Fruit fly (Drosophila melanogaster) whole organism, embryonic: ENCODE data around the gene CG7707.
A peak's percentile ranks its signal among the peaks of the same experiment; 100 is the strongest.

ENCODE experiments used
- C15 ChIP-seq: fragments of 200-800 bp; sonication (Bioruptor generic); IDR thresholded peaks from 3 replicates; pipeline ENCODE4 v1.3.6; 2022; ENCODE audit warnings: missing biosample characterization, missing genetic modification characterization
- CG1024 ChIP-seq: fragments of 200-800 bp; sonication (Bioruptor generic); IDR thresholded peaks from 2 replicates; pipeline ENCODE4 v1.3.6; 2022; ENCODE audit warnings: missing biosample characterization, missing genetic modification characterization
- CG12769 ChIP-seq: fragments of 200-800 bp; sonication (Bioruptor generic); optimal IDR thresholded peaks from 2 replicates; lab custom pipeline; 2019; ENCODE audit warnings: missing biosample characterization, mild to moderate bottlenecking, missing genetic modification characterization, moderate library complexity
- CG15073 ChIP-seq: fragments of 200-800 bp; sonication (Bioruptor generic); optimal IDR thresholded peaks from 2 replicates; lab custom pipeline; 2016; ENCODE audit warnings: missing biosample characterization, missing genetic modification characterization
- CG17612 ChIP-seq: fragments of 200-800 bp; sonication (Bioruptor generic); IDR thresholded peaks from 2 replicates; pipeline ENCODE4 v1.3.6; 2022; ENCODE audit warnings: missing biosample characterization, missing genetic modification characterization
- CG2712 ChIP-seq: fragments of 200-800 bp; optimal IDR thresholded peaks from 3 replicates; lab custom pipeline; 2019; ENCODE audit warnings: missing biosample characterization, mild to moderate bottlenecking, missing genetic modification characterization, moderate library complexity
- CG2889 ChIP-seq: fragments of 200-800 bp; sonication (Bioruptor generic); IDR thresholded peaks from 3 replicates; pipeline ENCODE4 v1.3.6; 2022; ENCODE audit warnings: missing biosample characterization, missing genetic modification characterization
- CG33557 ChIP-seq: fragments of 200-800 bp; sonication (Bioruptor generic); optimal IDR thresholded peaks from 2 replicates; lab custom pipeline; 2019; ENCODE audit warnings: missing biosample characterization, mild to moderate bottlenecking, missing genetic modification characterization, moderate library complexity
- CG3838 ChIP-seq: fragments of 200-800 bp; sonication (Bioruptor generic); optimal IDR thresholded peaks from 3 replicates; lab custom pipeline; 2016; ENCODE audit warnings: missing biosample characterization, missing genetic modification characterization
- CG4360 ChIP-seq: fragments of 200-800 bp; sonication (Bioruptor generic); IDR thresholded peaks from 2 replicates; pipeline ENCODE4 v1.3.6; 2022; ENCODE audit warnings: missing biosample characterization, missing genetic modification characterization
- CG6254 ChIP-seq: fragments of 200-800 bp; sonication (Bioruptor generic); optimal IDR thresholded peaks from 3 replicates; lab custom pipeline; 2017; ENCODE audit warnings: mild to moderate bottlenecking, missing biosample characterization, missing genetic modification reagents, missing genetic modification characterization
- CG6654 ChIP-seq: fragments of 200-800 bp; sonication (Bioruptor generic); optimal IDR thresholded peaks from 2 replicates; lab custom pipeline; 2017; ENCODE audit warnings: missing biosample characterization, mild to moderate bottlenecking, missing genetic modification characterization
- CG6765 ChIP-seq: fragments of 200-800 bp; sonication (Bioruptor generic); optimal IDR thresholded peaks from 3 replicates; lab custom pipeline; 2017; ENCODE audit warnings: missing biosample characterization, mild to moderate bottlenecking, missing genetic modification characterization
- CG7372 ChIP-seq: fragments of 200-800 bp; sonication (Bioruptor generic); IDR thresholded peaks from 2 replicates; pipeline ENCODE4 v1.3.6; 2022; ENCODE audit warnings: missing biosample characterization, missing genetic modification characterization
- CG7745 ChIP-seq: fragments of 200-800 bp; sonication (Bioruptor generic); optimal IDR thresholded peaks from 2 replicates; lab custom pipeline; 2018; ENCODE audit warnings: missing biosample characterization, mild to moderate bottlenecking, missing genetic modification characterization, moderate library complexity
- CG8924 ChIP-seq: fragments of 200-800 bp; optimal IDR thresholded peaks from 3 replicates; lab custom pipeline; 2019; ENCODE audit warnings: missing biosample characterization, mild to moderate bottlenecking, missing genetic modification characterization, moderate library complexity
- CG9727 ChIP-seq: fragments of 200-800 bp; sonication (Bioruptor generic); optimal IDR thresholded peaks from 3 replicates; lab custom pipeline; 2017; ENCODE audit warnings: missing biosample characterization, mild to moderate bottlenecking, missing genetic modification characterization
- CG9817 ChIP-seq: fragments of 200-800 bp; sonication (Bioruptor generic); optimal IDR thresholded peaks from 2 replicates; lab custom pipeline; 2018; ENCODE audit warnings: missing biosample characterization, mild to moderate bottlenecking, missing genetic modification characterization, moderate library complexity
- CTCF ChIP-seq: fragments of 200-800 bp; sonication (Bioruptor generic); optimal IDR thresholded peaks from 2 replicates; lab custom pipeline; 2017; ENCODE audit warnings: missing biosample characterization, mild to moderate bottlenecking, missing genetic modification characterization, moderate library complexity
- D19B ChIP-seq: fragments of 200-800 bp; sonication (Bioruptor generic); optimal IDR thresholded peaks from 2 replicates; lab custom pipeline; 2017; ENCODE audit warnings: missing biosample characterization, mild to moderate bottlenecking, missing genetic modification characterization
- Dip3 ChIP-seq: fragments of 200-800 bp; sonication (Bioruptor generic); optimal IDR thresholded peaks from 3 replicates; lab custom pipeline; 2016; ENCODE audit warnings: missing biosample characterization, missing genetic modification characterization
- Dll ChIP-seq: fragments of 200-800 bp; sonication (Bioruptor generic); IDR thresholded peaks from 4 replicates; pipeline ENCODE4 v1.3.6; 2022; ENCODE audit warnings: missing biosample characterization, missing genetic modification characterization; ENCODE audit not compliant: partially characterized antibody
- Dref ChIP-seq: fragments of 200-800 bp; sonication (Bioruptor generic); IDR thresholded peaks from 2 replicates; pipeline ENCODE4 v1.3.6; 2022; ENCODE audit warnings: missing biosample characterization, missing genetic modification characterization
- ERR ChIP-seq: fragments of 200-800 bp; sonication (Bioruptor generic); optimal IDR thresholded peaks from 2 replicates; lab custom pipeline; 2016; ENCODE audit warnings: missing biosample characterization, missing genetic modification characterization
- Ets65A ChIP-seq: fragments of 200-800 bp; sonication (Bioruptor generic); peaks from one replicate; lab custom pipeline; 2016; ENCODE audit warnings: missing biosample characterization, missing genetic modification characterization
- HHEX ChIP-seq: fragments of 200-800 bp; sonication (Bioruptor generic); optimal IDR thresholded peaks from 3 replicates; lab custom pipeline; 2017; ENCODE audit warnings: missing biosample characterization, mild to moderate bottlenecking, missing genetic modification characterization, missing genetic modification reagents
- HmgZ ChIP-seq: fragments of 200-800 bp; sonication (Bioruptor generic); optimal IDR thresholded peaks from 2 replicates; lab custom pipeline; 2018; ENCODE audit warnings: missing biosample characterization, mild to moderate bottlenecking, missing genetic modification characterization
- Lpt ChIP-seq: fragments of >200 bp; optimal IDR thresholded peaks from 2 replicates; lab custom pipeline; 2018; ENCODE audit warnings: missing biosample characterization, missing genetic modification characterization
- NFAT ChIP-seq: fragments of 200-800 bp; sonication (Bioruptor generic); IDR thresholded peaks from 2 replicates; pipeline ENCODE4 v1.3.6; 2022; ENCODE audit warnings: missing biosample characterization, missing genetic modification characterization
- Ravus ChIP-seq: fragments of 200-800 bp; sonication (Bioruptor generic); IDR thresholded peaks from 2 replicates; pipeline ENCODE4 v1.3.6; 2022; ENCODE audit warnings: missing biosample characterization, missing genetic modification characterization
- Six4 ChIP-seq: fragments of 200-800 bp; sonication (Bioruptor generic); optimal IDR thresholded peaks from 2 replicates; lab custom pipeline; 2016; ENCODE audit warnings: missing biosample characterization, missing genetic modification characterization
- bab2 ChIP-seq: fragments of 200-800 bp; sonication (Bioruptor generic); optimal IDR thresholded peaks from 2 replicates; lab custom pipeline; 2016; ENCODE audit warnings: missing biosample characterization, missing genetic modification characterization
- bcd ChIP-seq: fragments of 200-800 bp; sonication (Bioruptor generic); optimal IDR thresholded peaks from 2 replicates; lab custom pipeline; 2017; ENCODE audit warnings: missing biosample characterization, mild to moderate bottlenecking, missing genetic modification characterization
- bowl ChIP-seq: fragments of 200-800 bp; sonication (Bioruptor generic); IDR thresholded peaks from 2 replicates; pipeline ENCODE4 v1.3.6; 2022; ENCODE audit warnings: missing biosample characterization, missing genetic modification characterization
- bsh ChIP-seq, 2 experiments: fragments of 200-800 bp; sonication (Bioruptor generic); optimal IDR thresholded peaks; 2 replicates each; lab custom pipeline; 2017 to 2018; ENCODE audit warnings: mild to moderate bottlenecking in 2 of 2, missing biosample characterization in 2 of 2, missing genetic modification characterization in 2 of 2, moderate library complexity in 1 of 2
- corto ChIP-seq: fragments of 200-800 bp; sonication (Bioruptor generic); optimal IDR thresholded peaks from 2 replicates; lab custom pipeline; 2016; ENCODE audit warnings: missing biosample characterization, mild to moderate bottlenecking, missing genetic modification characterization, moderate library complexity
- dm ChIP-seq: fragments of 200-800 bp; sonication (Bioruptor generic); optimal IDR thresholded peaks from 3 replicates; lab custom pipeline; 2016; ENCODE audit warnings: missing biosample characterization, missing genetic modification characterization
- exex ChIP-seq: fragments of 200-800 bp; sonication (Bioruptor generic); optimal IDR thresholded peaks from 4 replicates; lab custom pipeline; 2018; ENCODE audit warnings: missing biosample characterization, mild to moderate bottlenecking, missing genetic modification characterization, moderate library complexity
- gt ChIP-seq: fragments of 200-800 bp; sonication (Bioruptor generic); IDR thresholded peaks from 2 replicates; pipeline ENCODE4 v1.3.6; 2022; ENCODE audit warnings: missing biosample characterization, missing genetic modification characterization
- hb ChIP-seq: fragments of 200-800 bp; sonication (Bioruptor generic); IDR thresholded peaks from 3 replicates; pipeline ENCODE4 v1.3.6; 2022; ENCODE audit warnings: missing biosample characterization, missing genetic modification characterization; ENCODE audit not compliant: partially characterized antibody
- her ChIP-seq: fragments of 200-800 bp; sonication (Bioruptor generic); optimal IDR thresholded peaks from 2 replicates; lab custom pipeline; 2016; ENCODE audit warnings: missing biosample characterization, missing genetic modification characterization
- hkb ChIP-seq, 2 experiments: fragments of 200-800 bp in 1 of 2; fragments of >200 bp in 1 of 2; sonication (Bioruptor generic) in 1 of 2; IDR thresholded peaks in 1 of 2; optimal IDR thresholded peaks in 1 of 2; 2 replicates each; pipeline versions ENCODE4 v1.3.6 to Lab custom; 2017 to 2022; ENCODE audit warnings: missing biosample characterization in 1 of 2, missing genetic modification characterization in 1 of 2
- insv ChIP-seq, 2 experiments: fragments of 200-800 bp; sonication (Bioruptor generic); optimal IDR thresholded peaks; 3 replicates each; lab custom pipeline; 2016 to 2018; ENCODE audit warnings: missing biosample characterization in 2 of 2, missing genetic modification characterization in 2 of 2
- lmd ChIP-seq: fragments of 200-800 bp; sonication (Bioruptor generic); IDR thresholded peaks from 2 replicates; pipeline ENCODE4 v1.3.6; 2022; ENCODE audit warnings: missing biosample characterization, missing genetic modification characterization
- lov ChIP-seq, 2 experiments: fragments of 200-800 bp in 1 of 2; fragments of >200 bp in 1 of 2; sonication (Bioruptor generic) in 1 of 2; IDR thresholded peaks in 1 of 2; optimal IDR thresholded peaks in 1 of 2; 2 replicates in 1 of 2; 3 replicates in 1 of 2; pipeline versions ENCODE4 v1.3.6 to Lab custom; 2017 to 2022; ENCODE audit warnings: missing biosample characterization in 1 of 2, missing genetic modification characterization in 1 of 2
- pb ChIP-seq: fragments of 200-800 bp; sonication (Bioruptor generic); optimal IDR thresholded peaks from 3 replicates; lab custom pipeline; 2016; ENCODE audit warnings: missing biosample characterization, missing genetic modification characterization
- pnt ChIP-seq: fragments of 200-800 bp; sonication (Bioruptor generic); optimal IDR thresholded peaks from 3 replicates; lab custom pipeline; 2016; ENCODE audit warnings: missing biosample characterization, missing genetic modification characterization
- slp2 ChIP-seq: fragments of 200-800 bp; sonication (Bioruptor generic); optimal IDR thresholded peaks from 2 replicates; lab custom pipeline; 2016; ENCODE audit warnings: missing biosample characterization, missing genetic modification characterization
- tin ChIP-seq: fragments of 200-800 bp; sonication (Bioruptor generic); optimal IDR thresholded peaks from 3 replicates; lab custom pipeline; 2016; ENCODE audit warnings: missing biosample characterization, missing genetic modification characterization
- vnd ChIP-seq: fragments of 200-800 bp; sonication (Bioruptor generic); IDR thresholded peaks from 3 replicates; pipeline ENCODE4 v1.3.6; 2022; ENCODE audit warnings: missing biosample characterization, missing genetic modification characterization; ENCODE audit not compliant: partially characterized antibody
- zen ChIP-seq: fragments of 200-800 bp; sonication (Bioruptor generic); optimal IDR thresholded peaks from 3 replicates; lab custom pipeline; 2018; ENCODE audit warnings: missing biosample characterization, mild to moderate bottlenecking, missing genetic modification characterization, moderate library complexity

Gene CG7707

DNA sequence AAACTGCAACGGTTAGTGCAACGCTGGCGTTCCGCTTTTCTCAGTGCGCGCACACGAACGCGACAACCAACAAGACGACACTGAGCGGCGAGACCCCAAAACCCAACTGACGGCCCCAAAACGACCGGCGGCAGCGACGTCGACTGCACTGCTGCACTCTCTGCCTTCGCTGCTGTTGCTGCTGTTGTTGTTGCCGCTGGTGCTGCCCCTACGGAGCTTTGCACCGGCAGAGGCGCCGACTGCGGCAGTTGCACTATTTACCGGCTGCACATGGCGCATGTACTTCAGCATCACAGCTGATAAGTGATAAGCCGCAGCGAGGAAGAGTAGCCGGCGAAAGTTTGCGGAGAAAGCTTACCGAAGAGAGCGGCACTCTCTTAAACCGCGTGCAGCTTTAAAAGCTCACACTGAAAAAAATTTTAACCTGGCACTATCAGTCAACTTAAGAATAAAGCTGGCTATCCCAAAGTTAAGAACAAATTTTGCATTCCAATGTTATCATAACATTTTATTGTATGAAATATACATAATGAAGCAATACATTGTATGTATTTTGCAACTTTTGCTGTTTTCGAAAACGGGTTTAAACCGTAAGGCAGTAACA, 5.0 kb upstream of the CG7707 start, which contains the start of gene Rbp6 (continued):
- no peak for TF ChIP-seq CG3838
- TF ChIP-seq CG33557 (GFP tag; lab: Kevin White, UChicago) = no peak
- no peak for TF ChIP-seq her (GFP tag; lab: Kevin White, UChicago)
- no peak for TF ChIP-seq Six4 (GFP tag; lab: Kevin White, UChicago)
- no peak for TF ChIP-seq ERR (GFP tag; lab: Kevin White, UChicago)
- TF ChIP-seq corto (GFP tag; lab: Kevin White, UChicago) = no peak
- no peak for TF ChIP-seq CG9727 (GFP tag; lab: Kevin White, UChicago)
- no peak for TF ChIP-seq CG17612 (GFP tag; lab: Robert Waterston, UW)
- TF ChIP-seq NFAT = no peak
- TF ChIP-seq CG4360 (GFP tag; lab: Robert Waterston, UW) = peak; percentile 86
- TF ChIP-seq Ravus (GFP tag; lab: Robert Waterston, UW) = no peak
- no peak for TF ChIP-seq CG12769 (tag; lab: Kevin White, UChicago)
- no peak for TF ChIP-seq tin (GFP tag; lab: Kevin White, UChicago)
- TF ChIP-seq CG7372 (GFP tag; lab: Robert Waterston, UW) = no peak
- peak; percentile 71 for TF ChIP-seq CTCF (GFP tag; lab: Kevin White, UChicago)
- no peak for TF ChIP-seq slp2
- no peak for TF ChIP-seq pnt
- TF ChIP-seq bab2 (GFP tag; lab: Kevin White, UChicago) = no peak
- TF ChIP-seq bsh (GFP tag; optimal IDR thresholded peaks at IDR 0.05; lab: Kevin White, UChicago) = peak in 1 of 2 experiments; percentile 30
- no peak for TF ChIP-seq vnd (GFP tag; lab: Robert Waterston, UW)
- TF ChIP-seq CG6654 (GFP tag; lab: Kevin White, UChicago) = no peak
- no peak for TF ChIP-seq hkb (optimal IDR thresholded peaks at IDR 0.05; lab: Kevin White, UChicago)
- peak; percentile 37 for TF ChIP-seq hkb (GFP tag; IDR thresholded peaks at IDR 0.05; lab: Robert Waterston, UW)
- TF ChIP-seq pb (GFP tag; lab: Kevin White, UChicago) = no peak
- no peak for TF ChIP-seq D19B (GFP tag; lab: Kevin White, UChicago)
- no peak for TF ChIP-seq HmgZ (tag; lab: Kevin White, UChicago)
- no peak for TF ChIP-seq Ets65A (GFP tag; lab: Kevin White, UChicago)
- TF ChIP-seq Dref = no peak
- no peak for TF ChIP-seq CG6254 (GFP tag; lab: Kevin White, UChicago)
- no peak for TF ChIP-seq bcd (GFP tag; lab: Kevin White, UChicago)
- TF ChIP-seq Dll (GFP tag; lab: Robert Waterston, UW) = no peak
- no peak for TF ChIP-seq HHEX (GFP tag; lab: Kevin White, UChicago)
- TF ChIP-seq bowl (GFP tag; lab: Robert Waterston, UW) = no peak
- TF ChIP-seq insv (GFP tag; optimal IDR thresholded peaks at IDR 0.05; lab: Kevin White, UChicago) = no peak
- TF ChIP-seq lmd = peak; percentile 25; the same call in 1 of the 2 replicates
- no peak for TF ChIP-seq Dip3 (GFP tag; lab: Kevin White, UChicago)
- no peak for TF ChIP-seq CG7745
- TF ChIP-seq zen (tag; lab: Kevin White, UChicago) = no peak
- TF ChIP-seq CG1024 (GFP tag; lab: Robert Waterston, UW) = no peak
- TF ChIP-seq lov (optimal IDR thresholded peaks at IDR 0.05; lab: Kevin White, UChicago) = no peak
- no peak for TF ChIP-seq lov (GFP tag; IDR thresholded peaks at IDR 0.05; lab: Robert Waterston, UW)
- TF ChIP-seq CG8924 = no peak
- no peak for TF ChIP-seq gt
- no peak for TF ChIP-seq exex (tag; lab: Kevin White, UChicago)
- no peak for TF ChIP-seq dm (GFP tag; lab: Kevin White, UChicago)
- no peak for TF ChIP-seq C15 (GFP tag; lab: Robert Waterston, UW)
- no peak for TF ChIP-seq Lpt (GFP tag; lab: Kevin White, UChicago)
- TF ChIP-seq CG9817 (tag; lab: Kevin White, UChicago) = no peak
- no peak for TF ChIP-seq CG6765
- TF ChIP-seq CG2712 (tag; lab: Kevin White, UChicago) = peak; percentile 26
- no peak for TF ChIP-seq hb (GFP tag; lab: Robert Waterston, UW)
- no peak for TF ChIP-seq CG2889
- no peak for TF ChIP-seq CG15073 (GFP tag; lab: Kevin White, UChicago)
